Fruit fly (Drosophila melanogaster) whole organism: Measurements from ENCODE around the gene Cdc7.

Experiments
- EcR ChIP-seq, 2 experiments: fragments of >200 bp; optimal IDR thresholded peaks; 2 replicates each; lab custom pipeline; 2017; ENCODE audit warnings: missing biosample characterization in 2 of 2, missing genetic modification characterization in 2 of 2, missing genetic modification reagents in 2 of 2
- psq ChIP-seq: fragments of >200 bp; optimal IDR thresholded peaks from 2 replicates; lab custom pipeline; 2017
- usp ChIP-seq: fragments of >200 bp; optimal IDR thresholded peaks from 2 replicates; lab custom pipeline; 2017; ENCODE audit warnings: missing biosample characterization, missing genetic modification characterization, mixed read lengths

DNA sequence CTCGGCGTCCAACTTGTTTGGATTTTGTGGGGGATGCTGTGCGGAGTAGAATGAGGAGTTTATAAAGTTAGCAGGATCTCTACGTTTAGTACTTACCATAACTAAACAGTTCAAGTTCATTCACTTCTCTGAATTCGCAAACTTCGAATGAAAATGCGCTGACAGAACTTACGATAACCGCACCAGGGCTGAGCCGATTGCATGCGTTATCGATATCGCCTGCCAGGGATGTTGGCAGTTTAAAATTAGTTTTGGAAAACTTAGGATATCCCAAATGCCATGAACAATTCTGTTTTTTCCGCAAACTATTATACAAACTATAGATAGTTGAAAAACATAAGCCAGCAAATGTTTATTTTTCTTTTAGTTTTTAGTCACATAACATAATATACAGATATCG lies 32.9 kb downstream of the Cdc7 start, which contains the start of gene CG44303:
- TF ChIP-seq EcR (GFP tag; optimal IDR thresholded peaks at IDR 0.05; lab: Kevin White, UChicago) (no peak), usp (GFP tag; lab: Kevin White, UChicago) (no peak), psq (lab: Kevin White, UChicago) (no peak)
